Worm (Caenorhabditis elegans) whole organism, late embryonic: ENCODE measurements around the gene mca-1.

Experiments
- K09A11.1 ChIP-seq: sonication (generic microtip); optimal IDR thresholded peaks from 2 replicates; lab custom pipeline; 2017; ENCODE audit warnings: antibody characterized with exemption, mild to moderate bottlenecking, missing genetic modification characterization, missing compliant biosample characterization; ENCODE audit not compliant: insufficient read depth
- ama-1 ChIP-seq: fragments of 150-350 bp; optimal IDR thresholded peaks from 2 replicates; lab custom pipeline; 2014
- pha-2 ChIP-seq: sonication (generic microtip); optimal IDR thresholded peaks from 2 replicates; lab custom pipeline; 2017; ENCODE audit warnings: mild to moderate bottlenecking, missing genetic modification characterization, missing compliant biosample characterization
- pha-4 ChIP-seq: fragments of 150-350 bp; optimal IDR thresholded peaks from 2 replicates; lab custom pipeline; 2018; ENCODE audit warnings: missing biosample characterization, missing genetic modification reagents, missing genetic modification characterization
- pqm-1 ChIP-seq: sonication (generic microtip); optimal IDR thresholded peaks from 2 replicates; lab custom pipeline; 2016; ENCODE audit warnings: missing genetic modification characterization, missing compliant biosample characterization
- unc-55 ChIP-seq: sonication (generic microtip); optimal IDR thresholded peaks from 2 replicates; lab custom pipeline; 2017; ENCODE audit warnings: missing biosample characterization, missing genetic modification reagents, missing genetic modification characterization

ce11 chrIV:9654017-9654416, 19.3 kb upstream of the mca-1 start, which contains the start of gene F58G6.7:
- TF ChIP-seq pqm-1 (tag; lab: Kevin White, UChicago) (no peak), pha-2 (no peak), unc-55 (GFP tag; lab: Kevin White, UChicago) (no peak), ama-1 (no peak), K09A11.1 (tag; lab: Kevin White, UChicago) (no peak), pha-4 (tag; lab: Kevin White, UChicago) (no peak)
